Fruit fly (Drosophila melanogaster) whole organism, prepupa: ENCODE measurements around the gene CG14036.

Experiments
- CG15336 ChIP-seq: fragments of 200-800 bp; sonication (Bioruptor generic); IDR thresholded peaks from 2 replicates; pipeline ENCODE4 v1.3.6; 2022; ENCODE audit warnings: missing biosample characterization, missing genetic modification characterization
- CG16779 ChIP-seq: fragments of 200-800 bp; sonication (Bioruptor generic); optimal IDR thresholded peaks from 3 replicates; lab custom pipeline; 2017; ENCODE audit warnings: missing biosample characterization, mild to moderate bottlenecking, missing genetic modification characterization
- CG31627 ChIP-seq: fragments of 200-800 bp; sonication (Bioruptor generic); optimal IDR thresholded peaks from 3 replicates; lab custom pipeline; 2016; ENCODE audit warnings: missing biosample characterization, missing genetic modification characterization
- CG32006 ChIP-seq: fragments of 200-800 bp; sonication (Bioruptor generic); optimal IDR thresholded peaks from 3 replicates; lab custom pipeline; 2017; ENCODE audit warnings: missing biosample characterization, mild to moderate bottlenecking, missing genetic modification characterization
- CG34406 ChIP-seq: fragments of 200-800 bp; sonication (Bioruptor generic); optimal IDR thresholded peaks from 3 replicates; lab custom pipeline; 2016; ENCODE audit warnings: missing biosample characterization, missing genetic modification characterization
- CG6163 ChIP-seq: fragments of 200-800 bp; sonication (Bioruptor generic); IDR thresholded peaks from 3 replicates; pipeline ENCODE4 v1.3.6; 2022; ENCODE audit warnings: missing biosample characterization, missing genetic modification characterization
- CG6276 ChIP-seq: fragments of 200-800 bp; sonication (Bioruptor generic); optimal IDR thresholded peaks from 2 replicates; lab custom pipeline; 2017; ENCODE audit warnings: missing biosample characterization, mild to moderate bottlenecking, missing genetic modification characterization
- CG6792 ChIP-seq: fragments of 200-800 bp; sonication (Bioruptor generic); optimal IDR thresholded peaks from 3 replicates; lab custom pipeline; 2016; ENCODE audit warnings: missing biosample characterization, missing genetic modification characterization
- CG6854 ChIP-seq: fragments of 200-800 bp; sonication (Bioruptor generic); optimal IDR thresholded peaks from 2 replicates; lab custom pipeline; 2017; ENCODE audit warnings: missing biosample characterization, mild to moderate bottlenecking, missing genetic modification characterization
- CG8319 ChIP-seq: fragments of 200-800 bp; sonication (Bioruptor generic); optimal IDR thresholded peaks from 3 replicates; lab custom pipeline; 2016; ENCODE audit warnings: missing biosample characterization, missing genetic modification characterization
- Eip75B ChIP-seq: fragments of 200-800 bp; sonication (Bioruptor generic); optimal IDR thresholded peaks from 3 replicates; lab custom pipeline; 2016; ENCODE audit warnings: missing biosample characterization, missing genetic modification characterization
- Eip78C ChIP-seq: fragments of 200-800 bp; sonication (Bioruptor generic); peaks from one replicate; lab custom pipeline; 2016; ENCODE audit warnings: missing biosample characterization, missing genetic modification characterization
- Eip93F ChIP-seq: fragments of 200-800 bp; sonication (Bioruptor generic); optimal IDR thresholded peaks from 2 replicates; lab custom pipeline; 2016; ENCODE audit warnings: missing biosample characterization, mild to moderate bottlenecking, missing genetic modification characterization
- Ets21C ChIP-seq: fragments of 200-800 bp; sonication (Bioruptor generic); optimal IDR thresholded peaks from 3 replicates; lab custom pipeline; 2016; ENCODE audit warnings: missing biosample characterization, missing genetic modification characterization
- Hr38 ChIP-seq: sonication (Bioruptor generic); optimal IDR thresholded peaks from 2 replicates; lab custom pipeline; 2016; ENCODE audit warnings: missing biosample characterization, missing genetic modification characterization
- Hr39 ChIP-seq: fragments of 200-800 bp; sonication (Bioruptor generic); optimal IDR thresholded peaks from 2 replicates; lab custom pipeline; 2016; ENCODE audit warnings: missing biosample characterization, missing genetic modification characterization
- Hr4 ChIP-seq: fragments of 200-800 bp; sonication (Bioruptor generic); optimal IDR thresholded peaks from 3 replicates; lab custom pipeline; 2016; ENCODE audit warnings: missing biosample characterization, missing genetic modification characterization
- Lpt ChIP-seq: fragments of 200-800 bp; sonication (Bioruptor generic); optimal IDR thresholded peaks from 3 replicates; lab custom pipeline; 2016; ENCODE audit warnings: missing biosample characterization, missing genetic modification characterization
- Met ChIP-seq: fragments of 200-800 bp; sonication (Bioruptor generic); optimal IDR thresholded peaks from 3 replicates; lab custom pipeline; 2016; ENCODE audit warnings: missing biosample characterization, missing genetic modification characterization
- OdsH ChIP-seq: fragments of 200-800 bp; sonication (Bioruptor generic); optimal IDR thresholded peaks from 3 replicates; lab custom pipeline; 2016; ENCODE audit warnings: missing biosample characterization, missing genetic modification characterization
- Sox14 ChIP-seq: fragments of 200-800 bp; sonication (Bioruptor generic); optimal IDR thresholded peaks from 3 replicates; lab custom pipeline; 2016; ENCODE audit warnings: missing biosample characterization, missing genetic modification characterization
- achi ChIP-seq: fragments of 200-800 bp; sonication (Bioruptor generic); optimal IDR thresholded peaks from 3 replicates; lab custom pipeline; 2016; ENCODE audit warnings: missing biosample characterization, missing genetic modification characterization
- cyc ChIP-seq: fragments of 200-800 bp; sonication (Bioruptor generic); optimal IDR thresholded peaks from 3 replicates; lab custom pipeline; 2016; ENCODE audit warnings: missing biosample characterization, missing genetic modification characterization
- eg ChIP-seq: fragments of 200-800 bp; sonication (Bioruptor generic); IDR thresholded peaks from 3 replicates; pipeline ENCODE4 v1.3.6; 2022; ENCODE audit warnings: missing biosample characterization, missing genetic modification characterization
- esn ChIP-seq: fragments of 200-800 bp; sonication (Bioruptor generic); optimal IDR thresholded peaks from 2 replicates; lab custom pipeline; 2016; ENCODE audit warnings: missing biosample characterization, mild to moderate bottlenecking, missing genetic modification characterization, moderate library complexity
- fd59A ChIP-seq: fragments of 200-800 bp; sonication (Bioruptor generic); optimal IDR thresholded peaks from 2 replicates; lab custom pipeline; 2017; ENCODE audit warnings: missing biosample characterization, mild to moderate bottlenecking, missing genetic modification characterization, missing genetic modification reagents
- fd85E ChIP-seq: fragments of 200-800 bp; sonication (Bioruptor generic); optimal IDR thresholded peaks from 3 replicates; lab custom pipeline; 2016; ENCODE audit warnings: missing biosample characterization, missing genetic modification characterization
- fkh ChIP-seq: fragments of 200-800 bp; sonication (Bioruptor generic); optimal IDR thresholded peaks from 3 replicates; lab custom pipeline; 2017; ENCODE audit warnings: missing biosample characterization, mild to moderate bottlenecking, missing genetic modification characterization, moderate library complexity
- lz ChIP-seq: fragments of 200-800 bp; sonication (Bioruptor generic); optimal IDR thresholded peaks from 3 replicates; lab custom pipeline; 2016; ENCODE audit warnings: missing biosample characterization, missing genetic modification characterization
- net ChIP-seq: fragments of 200-800 bp; sonication (Bioruptor generic); optimal IDR thresholded peaks from 3 replicates; lab custom pipeline; 2016; ENCODE audit warnings: missing biosample characterization, missing genetic modification characterization
- pdm3 ChIP-seq: fragments of 200-800 bp; sonication (Bioruptor generic); optimal IDR thresholded peaks from 3 replicates; lab custom pipeline; 2016; ENCODE audit warnings: missing biosample characterization, missing genetic modification characterization
- salr ChIP-seq, 2 experiments: fragments of 200-800 bp; sonication (Bioruptor generic); optimal IDR thresholded peaks; 3 replicates each; lab custom pipeline; 2016 to 2018; ENCODE audit warnings: missing biosample characterization in 2 of 2, missing genetic modification characterization in 2 of 2, mild to moderate bottlenecking in 1 of 2
- ss ChIP-seq, 2 experiments: fragments of 200-800 bp; sonication (Bioruptor generic); optimal IDR thresholded peaks; 2 replicates in 1 of 2; 3 replicates in 1 of 2; lab custom pipeline; 2017 to 2018; ENCODE audit warnings: mild to moderate bottlenecking in 2 of 2, missing biosample characterization in 2 of 2, missing genetic modification characterization in 2 of 2, moderate library complexity in 1 of 2
- svp ChIP-seq: fragments of 200-800 bp; sonication (Bioruptor generic); peaks from one replicate; lab custom pipeline; 2016; ENCODE audit warnings: missing biosample characterization, missing genetic modification characterization
- topi ChIP-seq: fragments of 200-800 bp; sonication (Bioruptor generic); optimal IDR thresholded peaks from 3 replicates; lab custom pipeline; 2016; ENCODE audit warnings: missing biosample characterization, missing genetic modification characterization
- vri ChIP-seq: fragments of 200-800 bp; sonication (Bioruptor generic); optimal IDR thresholded peaks from 3 replicates; lab custom pipeline; 2016; ENCODE audit warnings: missing biosample characterization, mild to moderate bottlenecking, missing genetic modification characterization

Gene CG14036

DNA sequence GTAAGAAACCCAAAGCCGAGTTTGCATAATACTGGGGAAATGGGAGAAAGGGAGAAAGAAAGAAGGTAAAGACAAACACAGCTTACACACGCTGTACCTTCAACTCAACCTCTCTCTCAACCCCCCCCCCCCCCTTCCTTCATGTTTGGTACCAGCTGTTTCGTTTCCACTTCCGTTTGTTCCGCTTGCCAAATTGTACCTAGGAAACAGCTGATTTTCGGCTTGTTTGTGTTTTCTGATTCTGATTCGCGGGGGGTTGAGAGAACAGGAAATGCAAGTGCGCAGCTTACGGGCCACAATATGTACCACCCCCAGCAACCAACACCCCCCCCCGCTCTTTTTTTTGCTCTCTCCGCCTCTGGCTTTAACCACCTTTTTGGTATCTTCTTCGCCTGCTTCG is 9.1 kb upstream of the CG14036 start:
- TF ChIP-seq pdm3 (GFP tag; lab: Kevin White, UChicago) (no peak), CG6854 (GFP tag; lab: Kevin White, UChicago) (peak; percentile 20), CG16779 (tag; lab: Kevin White, UChicago) (no peak), fd85E (no peak), CG6276 (GFP tag; lab: Kevin White, UChicago) (peak; percentile 80), CG34406 (GFP tag; lab: Kevin White, UChicago) (no peak), ss (GFP tag; optimal IDR thresholded peaks at IDR 0.05; lab: Kevin White, UChicago) (no peak), salr (GFP tag; optimal IDR thresholded peaks at IDR 0.05; lab: Kevin White, UChicago) (no peak)

DNA sequence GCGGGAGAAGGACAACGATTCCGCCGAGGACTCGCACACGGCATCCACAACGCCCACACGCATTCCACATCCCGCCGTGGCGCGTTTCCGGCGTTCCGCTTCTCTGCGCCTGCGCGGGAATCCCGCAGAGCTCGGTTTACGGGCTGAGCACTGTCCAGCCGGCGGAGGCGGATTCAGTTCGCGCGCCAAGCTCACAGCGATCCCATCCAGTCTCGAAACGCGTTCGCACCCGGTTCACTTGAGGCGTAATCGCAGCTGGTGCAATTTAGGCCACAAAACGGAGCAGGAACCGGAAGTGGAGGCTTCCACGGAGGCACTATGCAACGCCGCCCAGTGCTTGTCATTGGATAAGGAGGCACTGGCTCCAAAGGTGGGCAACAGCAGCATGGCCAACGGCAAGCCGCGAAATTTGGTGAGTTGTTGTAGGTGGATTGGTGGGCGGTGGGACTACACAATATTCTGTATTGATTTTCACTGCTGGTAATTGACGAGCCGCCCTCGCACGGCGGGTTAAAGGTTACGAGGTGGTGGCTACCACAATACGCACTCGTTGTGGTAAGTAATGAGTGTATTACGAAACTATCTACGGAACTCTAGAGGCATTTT is 8.1 kb upstream of the CG14036 start:
- TF ChIP-seq Eip75B (GFP tag; lab: Kevin White, UChicago) (no peak), fd59A (GFP tag; lab: Kevin White, UChicago) (no peak), Lpt (no peak), Ets21C (GFP tag; lab: Kevin White, UChicago) (no peak), Met (GFP tag; lab: Kevin White, UChicago) (no peak), achi (GFP tag; lab: Kevin White, UChicago) (no peak), CG15336 (GFP tag; lab: Robert Waterston, UW) (no peak), OdsH (GFP tag; lab: Kevin White, UChicago) (no peak), CG31627 (GFP tag; lab: Kevin White, UChicago) (no peak), CG8319 (GFP tag; lab: Kevin White, UChicago) (no peak), Sox14 (no peak), Eip78C (GFP tag; lab: Kevin White, UChicago) (no peak), Hr38 (no peak), salr (GFP tag; optimal IDR thresholded peaks at IDR 0.05; lab: Kevin White, UChicago) (no peak), CG32006 (no peak), svp (GFP tag; lab: Kevin White, UChicago) (no peak), cyc (no peak)

DNA sequence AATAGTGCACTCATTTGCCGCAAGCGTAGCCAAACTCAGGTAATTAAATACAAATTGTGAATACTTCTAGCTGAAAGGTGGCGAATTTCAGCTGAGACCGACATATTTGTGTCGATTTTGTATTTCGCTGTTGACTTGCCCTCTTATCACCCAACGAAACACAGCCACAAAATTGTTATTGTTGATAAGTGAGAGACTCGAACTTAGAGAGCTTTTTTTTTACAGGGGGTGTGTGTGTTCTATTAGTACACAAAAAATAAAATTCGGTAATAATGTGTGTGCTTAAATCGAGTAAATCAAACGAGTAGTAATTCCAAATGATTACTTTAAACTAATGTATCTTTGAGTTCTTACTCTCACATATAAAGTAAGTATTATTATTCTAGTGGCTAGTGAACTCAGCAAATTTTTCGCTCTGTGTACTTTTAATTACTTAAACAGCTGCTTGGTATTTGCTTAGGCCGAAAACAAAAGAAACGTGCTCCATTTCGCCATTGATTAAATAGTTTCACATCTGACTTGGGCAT is 6.2 kb upstream of the CG14036 start:
- TF ChIP-seq svp (GFP tag; lab: Kevin White, UChicago) (peak; percentile 74), Hr4 (GFP tag; lab: Kevin White, UChicago) (peak; percentile 14), CG16779 (tag; lab: Kevin White, UChicago) (no peak), CG6792 (GFP tag; lab: Kevin White, UChicago) (peak; percentile 13), Hr39 (GFP tag; lab: Kevin White, UChicago) (peak; percentile 44), CG6163 (GFP tag; lab: Robert Waterston, UW) (peak; percentile 46; the same call in 1 of the 3 replicates), topi (peak; percentile 35), eg (GFP tag; lab: Robert Waterston, UW) (peak; percentile 49; the same call in 1 of the 3 replicates), CG31627 (GFP tag; lab: Kevin White, UChicago) (peak; percentile 41), lz (GFP tag; lab: Kevin White, UChicago) (peak; percentile 54), cyc (peak; percentile 5), CG15336 (GFP tag; lab: Robert Waterston, UW) (0 out of 2 replicates have a peak, but pooled peaks have one; percentile 21), Sox14 (peak; percentile 11), fkh (GFP tag; lab: Kevin White, UChicago) (peak; percentile 87), esn (GFP tag; lab: Kevin White, UChicago) (peak; percentile 73), Hr38 (no peak), achi (GFP tag; lab: Kevin White, UChicago) (no peak), Eip78C (GFP tag; lab: Kevin White, UChicago) (peak; percentile 58), Eip75B (GFP tag; lab: Kevin White, UChicago) (peak; percentile 16), Eip93F (GFP tag; lab: Kevin White, UChicago) (no peak), net (GFP tag; lab: Kevin White, UChicago) (no peak), vri (GFP tag; lab: Kevin White, UChicago) (peak; percentile 76)
